Worm (Caenorhabditis elegans): ENCODE data around the gene rab-19.

ce11 chrIV:13377716-13378115 lies 6.5 kb downstream of the rab-19 start, which contains the start of gene mau-8:
- TF ChIP-seq him-1 (tag; optimal IDR thresholded peaks at IDR 0.05): no peak
- no peak for TF ChIP-seq dao-5 (tag; optimal IDR thresholded peaks at IDR 0.05)
- no peak for TF ChIP-seq W03F9.2 (tag; optimal IDR thresholded peaks at IDR 0.05)
